ENCODE assay signal across 7 worm cellular contexts in the genomic region with DNA sequence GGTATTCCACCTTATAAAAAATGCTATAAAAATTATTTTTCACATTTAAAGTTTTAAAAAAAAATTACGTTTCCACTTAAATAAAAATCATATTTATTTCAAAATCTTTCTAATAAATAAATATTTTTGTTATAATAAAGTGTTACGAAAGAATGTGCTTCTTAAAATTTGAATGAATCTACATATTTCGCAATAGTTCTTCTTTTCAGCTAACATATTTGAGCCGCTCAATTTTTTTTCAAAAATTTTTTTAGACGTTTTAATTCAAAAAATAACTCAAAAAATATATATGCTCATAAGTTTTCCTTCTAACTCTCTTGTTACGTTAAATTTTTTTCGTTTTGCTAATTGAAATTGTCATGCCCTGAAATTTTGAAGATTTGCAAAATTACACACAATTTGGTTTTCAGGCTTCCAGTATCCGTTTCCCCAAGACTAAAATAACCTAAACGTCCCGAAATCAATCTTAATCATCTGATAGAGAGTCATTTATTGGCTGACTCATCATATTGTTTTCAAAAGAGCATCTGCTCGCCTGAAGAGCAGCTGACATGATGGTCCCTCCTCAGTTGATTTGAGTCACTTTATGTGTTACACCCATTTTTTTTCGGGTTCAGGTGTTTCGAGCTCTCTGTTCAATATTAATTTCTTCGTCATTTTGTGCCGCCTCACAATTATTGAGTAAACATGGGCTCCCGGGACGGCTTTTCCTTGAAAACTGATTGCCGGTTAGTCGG.
TF ChIP-seq lines count a peak whose summit lies in the region.

Gene efhd-1, plus strand, starts transcription at position 582 of the 737 bp plus-strand sequence.

TF ChIP-seq in whole organism, L1 larva, 84 proteins besides CTCF, POLR2A, EP300 and RAD21 (continues in another document):
- TF ChIP-seq lin-13 (GFP tag; optimal IDR thresholded peaks at IDR 0.05; lab: Kevin White, UChicago): no peak
- peak; percentile 40 for TF ChIP-seq lin-39 (tag; optimal IDR thresholded peaks at IDR 0.05; lab: Kevin White, UChicago)
- TF ChIP-seq blmp-1 (tag; optimal IDR thresholded peaks at IDR 0.05; lab: Kevin White, UChicago): no peak
- no peak for TF ChIP-seq egl-27 (tag; optimal IDR thresholded peaks at IDR 0.05; lab: Kevin White, UChicago)
- no peak for TF ChIP-seq sptf-1 (tag; optimal IDR thresholded peaks at IDR 0.05; lab: Kevin White, UChicago)
- peak; percentile 0 for TF ChIP-seq unc-130 (tag; optimal IDR thresholded peaks at IDR 0.05; lab: Kevin White, UChicago)
- TF ChIP-seq vab-15 (tag; optimal IDR thresholded peaks at IDR 0.05; lab: Kevin White, UChicago): no peak
- peak; percentile 30 for TF ChIP-seq nhr-71 (tag; optimal IDR thresholded peaks at IDR 0.05; lab: Kevin White, UChicago)
- peak; percentile 65 for TF ChIP-seq lin-14 (GFP tag; optimal IDR thresholded peaks at IDR 0.05; lab: Kevin White, UChicago)
- no peak for TF ChIP-seq mab-9 (GFP tag; IDR thresholded peaks at IDR 0.05; lab: Robert Waterston, UW)
- no peak for TF ChIP-seq hlh-17 (GFP tag; optimal IDR thresholded peaks at IDR 0.05; lab: Kevin White, UChicago; ENCODE audit: borderline replicate concordance)
- TF ChIP-seq lsy-2 (tag; optimal IDR thresholded peaks at IDR 0.05; lab: Kevin White, UChicago): peak in 1 of 2 experiments; percentile 18

TF ChIP-seq in whole organism, L2 larva, 48 proteins besides CTCF, POLR2A, EP300 and RAD21:
- no peak for TF ChIP-seq mab-5 (tag; optimal IDR thresholded peaks at IDR 0.05; lab: Kevin White, UChicago)
- no peak for TF ChIP-seq egl-27 (tag; optimal IDR thresholded peaks at IDR 0.05; lab: Kevin White, UChicago)
- no peak for TF ChIP-seq nhr-11 (tag; optimal IDR thresholded peaks at IDR 0.05; lab: Kevin White, UChicago)
- peak; percentile 29 for TF ChIP-seq F13H6.1 (tag; optimal IDR thresholded peaks at IDR 0.05; lab: Kevin White, UChicago)
- peak; percentile 31 for TF ChIP-seq unc-55 (GFP tag; optimal IDR thresholded peaks at IDR 0.05; lab: Kevin White, UChicago)
- no peak for TF ChIP-seq nhr-12 (tag; optimal IDR thresholded peaks at IDR 0.05; lab: Kevin White, UChicago)
- no peak for TF ChIP-seq fos-1 (tag; optimal IDR thresholded peaks at IDR 0.05; lab: Kevin White, UChicago)
TF ChIP-seq in whole organism, L2 larva: peak in this region for 2.

TF ChIP-seq in whole organism, L3 larva, 47 proteins besides CTCF, POLR2A, EP300 and RAD21:
- no peak for TF ChIP-seq hmg-11 (tag; optimal IDR thresholded peaks at IDR 0.05; lab: Kevin White, UChicago)
- TF ChIP-seq nhr-43 (tag; optimal IDR thresholded peaks at IDR 0.05; lab: Kevin White, UChicago; ENCODE audit: poor library complexity, severe bottlenecking): no peak
- TF ChIP-seq egl-5 (tag; optimal IDR thresholded peaks at IDR 0.05; lab: Kevin White, UChicago): peak; percentile 0
TF ChIP-seq in whole organism, L3 larva: peak in this region for 1.

TF ChIP-seq in whole organism, L4 larva, 104 proteins besides CTCF, POLR2A, EP300 and RAD21:
- TF ChIP-seq hlh-11 (tag; optimal IDR thresholded peaks at IDR 0.05; lab: Kevin White, UChicago) (peak; percentile 14), daf-16 (GFP tag; optimal IDR thresholded peaks at IDR 0.05; lab: Kevin White, UChicago) (peak in 1 of 2 experiments; percentile 54), daf-16 (tag; optimal IDR thresholded peaks at IDR 0.05; lab: Kevin White, UChicago) (no peak), nhr-111 (GFP tag; optimal IDR thresholded peaks at IDR 0.05; lab: Kevin White, UChicago) (no peak)

TF ChIP-seq in whole organism, late embryonic, 69 proteins besides CTCF, POLR2A, EP300 and RAD21:
- TF ChIP-seq dve-1 (tag; optimal IDR thresholded peaks at IDR 0.05; lab: Kevin White, UChicago) (no peak), ceh-14 (tag; optimal IDR thresholded peaks at IDR 0.05; lab: Kevin White, UChicago) (no peak), unc-55 (GFP tag; optimal IDR thresholded peaks at IDR 0.05; lab: Kevin White, UChicago) (peak; percentile 72), C38D4.7 (GFP tag; optimal IDR thresholded peaks at IDR 0.05; lab: Kevin White, UChicago) (no peak), ceh-18 (tag; optimal IDR thresholded peaks at IDR 0.05; lab: Kevin White, UChicago) (peak; percentile 7)

TF ChIP-seq in whole organism, mixed stage, embryonic, 35 proteins besides CTCF, POLR2A, EP300 and RAD21:
- TF ChIP-seq hlh-1 (tag; optimal IDR thresholded peaks at IDR 0.05; lab: Kevin White, UChicago): peak; percentile 98
- TF ChIP-seq unc-62 (GFP tag; optimal IDR thresholded peaks at IDR 0.05; lab: Kevin White, UChicago): peak; percentile 89
- TF ChIP-seq M03D4.4 (tag; optimal IDR thresholded peaks at IDR 0.05; lab: Kevin White, UChicago): no peak
- peak; percentile 44 for TF ChIP-seq unc-120 (tag; optimal IDR thresholded peaks at IDR 0.05; lab: Kevin White, UChicago; ENCODE audit: poor library complexity, severe bottlenecking)

TF ChIP-seq in whole organism, young adult, 124 proteins besides CTCF, POLR2A, EP300 and RAD21:
- TF ChIP-seq cebp-1 (GFP tag; IDR thresholded peaks at IDR 0.05; lab: Robert Waterston, UW) (no peak), cebp-1 (tag; optimal IDR thresholded peaks at IDR 0.05; lab: Kevin White, UChicago) (peak; percentile 91), unc-62 (GFP tag; optimal IDR thresholded peaks at IDR 0.05; lab: Kevin White, UChicago) (no peak)
